Fruit fly (Drosophila melanogaster) whole organism, embryonic: ENCODE measurements around the gene CG32829.

Source experiments
- Antp ChIP-seq: fragments of 200-800 bp; sonication (Bioruptor generic); optimal IDR thresholded peaks from 3 replicates; lab custom pipeline; 2016; ENCODE audit warnings: missing biosample characterization, missing genetic modification characterization
- CG10565 ChIP-seq: fragments of 200-800 bp; sonication (Bioruptor generic); optimal IDR thresholded peaks from 3 replicates; lab custom pipeline; 2016; ENCODE audit warnings: missing biosample characterization, mild to moderate bottlenecking, missing genetic modification characterization
- CG12104 ChIP-seq: fragments of 200-800 bp; sonication (Bioruptor generic); optimal IDR thresholded peaks from 3 replicates; lab custom pipeline; 2016; ENCODE audit warnings: missing biosample characterization, missing genetic modification characterization
- CG14014 ChIP-seq: fragments of 200-800 bp; sonication (Bioruptor generic); IDR thresholded peaks from 2 replicates; pipeline ENCODE4 v1.3.6; 2022; ENCODE audit warnings: missing biosample characterization, missing genetic modification characterization
- CG15601 ChIP-seq: fragments of 200-800 bp; sonication (Bioruptor generic); optimal IDR thresholded peaks from 3 replicates; lab custom pipeline; 2019; ENCODE audit warnings: missing biosample characterization, mild to moderate bottlenecking, missing genetic modification characterization, moderate library complexity
- CG17186 ChIP-seq: fragments of 200-800 bp; sonication (Bioruptor generic); optimal IDR thresholded peaks from 3 replicates; lab custom pipeline; 2017; ENCODE audit warnings: missing biosample characterization, missing genetic modification reagents, missing genetic modification characterization
- CG17328 ChIP-seq: fragments of 200-800 bp; sonication (Bioruptor generic); IDR thresholded peaks from 2 replicates; pipeline ENCODE4 v1.3.6; 2022; ENCODE audit warnings: missing biosample characterization, missing genetic modification characterization
- CG18262 ChIP-seq: fragments of 200-800 bp; optimal IDR thresholded peaks from 3 replicates; lab custom pipeline; 2019; ENCODE audit warnings: missing biosample characterization, mild to moderate bottlenecking, missing genetic modification characterization, moderate library complexity
- CG18599 ChIP-seq: fragments of 200-800 bp; sonication (Bioruptor generic); optimal IDR thresholded peaks from 3 replicates; lab custom pipeline; 2017; ENCODE audit warnings: missing biosample characterization, missing genetic modification characterization, mild to moderate bottlenecking, moderate library complexity, missing genetic modification reagents
- CG2116 ChIP-seq: fragments of 200-800 bp; sonication (Bioruptor generic); optimal IDR thresholded peaks from 3 replicates; lab custom pipeline; 2018; ENCODE audit warnings: missing biosample characterization, mild to moderate bottlenecking, missing genetic modification characterization
- CG2712 ChIP-seq: fragments of 200-800 bp; optimal IDR thresholded peaks from 3 replicates; lab custom pipeline; 2019; ENCODE audit warnings: missing biosample characterization, mild to moderate bottlenecking, missing genetic modification characterization, moderate library complexity
- CG3163 ChIP-seq: fragments of 200-800 bp; sonication (Bioruptor generic); optimal IDR thresholded peaks from 3 replicates; lab custom pipeline; 2016; ENCODE audit warnings: missing biosample characterization, missing genetic modification characterization
- CG34224 ChIP-seq: fragments of 200-800 bp; sonication (Bioruptor generic); IDR thresholded peaks from 3 replicates; pipeline ENCODE4 v1.3.6; 2022; ENCODE audit warnings: missing biosample characterization, missing genetic modification characterization; ENCODE audit not compliant: partially characterized antibody
- CG6272 ChIP-seq: fragments of 200-800 bp; sonication (Bioruptor generic); IDR thresholded peaks from 2 replicates; pipeline ENCODE4 v1.3.6; 2022; ENCODE audit warnings: missing biosample characterization, missing genetic modification characterization
- Hr3 ChIP-seq: fragments of 200-800 bp; sonication (Bioruptor generic); optimal IDR thresholded peaks from 3 replicates; lab custom pipeline; 2016; ENCODE audit warnings: missing biosample characterization, missing genetic modification characterization
- Trl ChIP-seq, 3 experiments: fragments of >200 bp in 2 of 3; fragments of 200-800 bp in 1 of 3; sonication (Bioruptor generic) in 1 of 3; optimal IDR thresholded peaks; 2 replicates in 1 of 3; 3 replicates in 2 of 3; lab custom pipeline; 2016 to 2017; ENCODE audit warnings: missing biosample characterization in 1 of 3, missing genetic modification characterization in 1 of 3
- ash1 ChIP-seq: fragments of 200-800 bp; sonication (Bioruptor generic); optimal IDR thresholded peaks from 2 replicates; lab custom pipeline; 2018; ENCODE audit warnings: missing biosample characterization, mild to moderate bottlenecking, missing genetic modification characterization
- dan ChIP-seq: fragments of 200-800 bp; sonication (Bioruptor generic); IDR thresholded peaks from 2 replicates; pipeline ENCODE4 v1.3.6; 2022; ENCODE audit warnings: missing biosample characterization, missing genetic modification characterization
- dm ChIP-seq: fragments of 200-800 bp; sonication (Bioruptor generic); optimal IDR thresholded peaks from 3 replicates; lab custom pipeline; 2016; ENCODE audit warnings: missing biosample characterization, missing genetic modification characterization
- ems ChIP-seq: fragments of 200-800 bp; sonication (Bioruptor generic); optimal IDR thresholded peaks from 3 replicates; lab custom pipeline; 2016; ENCODE audit warnings: missing biosample characterization, missing genetic modification characterization
- en ChIP-seq: fragments of 200-800 bp; sonication (Bioruptor generic); optimal IDR thresholded peaks from 2 replicates; lab custom pipeline; 2016; ENCODE audit warnings: missing biosample characterization, missing genetic modification characterization
- gcm ChIP-seq: fragments of 200-800 bp; sonication (Bioruptor generic); optimal IDR thresholded peaks from 2 replicates; lab custom pipeline; 2019; ENCODE audit warnings: missing biosample characterization, mild to moderate bottlenecking, missing genetic modification characterization, moderate library complexity
- gem ChIP-seq: fragments of 200-800 bp; sonication (Bioruptor generic); optimal IDR thresholded peaks from 2 replicates; lab custom pipeline; 2019; ENCODE audit warnings: missing biosample characterization, mild to moderate bottlenecking, missing genetic modification characterization, moderate library complexity
- jigr1 ChIP-seq: fragments of 200-800 bp; sonication (Bioruptor generic); IDR thresholded peaks from 3 replicates; pipeline ENCODE4 v1.3.6; 2022; ENCODE audit warnings: missing biosample characterization, missing genetic modification characterization
- kah ChIP-seq: fragments of 200-800 bp; sonication (Bioruptor generic); optimal IDR thresholded peaks from 2 replicates; lab custom pipeline; 2018; ENCODE audit warnings: missing biosample characterization, mild to moderate bottlenecking, missing genetic modification characterization
- knrl ChIP-seq: fragments of 200-800 bp; sonication (Bioruptor generic); IDR thresholded peaks from 3 replicates; pipeline ENCODE4 v1.3.6; 2022; ENCODE audit warnings: missing biosample characterization, missing genetic modification characterization; ENCODE audit not compliant: partially characterized antibody
- pan ChIP-seq, 4 experiments: fragments of >200 bp in 3 of 4; fragments of 200-800 bp in 1 of 4; sonication (Bioruptor generic) in 1 of 4; optimal IDR thresholded peaks in 3 of 4; IDR thresholded peaks in 1 of 4; 2 replicates each; pipeline versions ENCODE4 v1.3.6 to Lab custom; 2017 to 2022; ENCODE audit warnings: missing biosample characterization in 2 of 4, missing genetic modification characterization in 2 of 4, mixed read lengths in 1 of 4
- schlank ChIP-seq: fragments of 200-800 bp; sonication (Bioruptor generic); optimal IDR thresholded peaks from 2 replicates; lab custom pipeline; 2018; ENCODE audit warnings: missing biosample characterization, mild to moderate bottlenecking, missing genetic modification characterization
- scrt ChIP-seq: fragments of 200-800 bp; sonication (Bioruptor generic); optimal IDR thresholded peaks from 2 replicates; lab custom pipeline; 2018; ENCODE audit warnings: missing biosample characterization, mild to moderate bottlenecking, missing genetic modification characterization, moderate library complexity
- so ChIP-seq: fragments of 200-800 bp; sonication (Bioruptor generic); IDR thresholded peaks from 3 replicates; pipeline ENCODE4 v1.3.6; 2022; ENCODE audit warnings: missing biosample characterization, missing genetic modification characterization
- tna ChIP-seq: fragments of 200-800 bp; sonication (Bioruptor generic); IDR thresholded peaks from 2 replicates; pipeline ENCODE4 v1.3.6; 2022; ENCODE audit warnings: missing biosample characterization, missing genetic modification characterization; ENCODE audit not compliant: partially characterized antibody
- trem ChIP-seq: fragments of 200-800 bp; optimal IDR thresholded peaks from 3 replicates; lab custom pipeline; 2019; ENCODE audit warnings: missing biosample characterization, mild to moderate bottlenecking, missing genetic modification characterization, moderate library complexity
- ttk ChIP-seq: fragments of 200-800 bp; sonication (Bioruptor generic); IDR thresholded peaks from 2 replicates; pipeline ENCODE4 v2.1.2; 2022; ENCODE audit warnings: missing biosample characterization, missing genetic modification characterization
- wdn ChIP-seq: fragments of 200-800 bp; sonication (Bioruptor generic); IDR thresholded peaks from 2 replicates; pipeline ENCODE4 v1.3.6; 2022; ENCODE audit warnings: missing biosample characterization, missing genetic modification characterization
- z ChIP-seq: fragments of 200-800 bp; sonication (Bioruptor generic); IDR thresholded peaks from 3 replicates; pipeline ENCODE4 v1.3.6; 2022; ENCODE audit warnings: missing biosample characterization, missing genetic modification characterization

The CG32829 gene

dm6 chr2L:6945088-6945487 is 28.8 kb upstream of the CG32829 start, which contains the start of gene Fgop2 (continued):
- TF ChIP-seq CG14014, result no peak
- TF ChIP-seq schlank (tag; lab: Kevin White, UChicago), result no peak
- TF ChIP-seq scrt, result no peak
- TF ChIP-seq CG2116 (GFP tag; lab: Kevin White, UChicago), result peak; percentile 6
- TF ChIP-seq kah, result no peak
- TF ChIP-seq wdn (GFP tag; lab: Robert Waterston, UW), result no peak
- TF ChIP-seq gcm, result no peak
- TF ChIP-seq CG15601 (tag; lab: Kevin White, UChicago), result peak; percentile 49
- TF ChIP-seq jigr1 (GFP tag; lab: Robert Waterston, UW), result no peak
- no peak for TF ChIP-seq CG34224 (GFP tag; lab: Robert Waterston, UW)
- no peak for TF ChIP-seq dan (GFP tag; lab: Robert Waterston, UW)
- TF ChIP-seq pan (optimal IDR thresholded peaks at IDR 0.05; lab: Kevin White, UChicago), result no peak
- TF ChIP-seq pan (GFP tag; optimal IDR thresholded peaks at IDR 0.05 in 1 of 2, IDR thresholded peaks at IDR 0.05 in 1 of 2), result no peak
- no peak for TF ChIP-seq Antp (GFP tag; lab: Kevin White, UChicago)
- no peak for TF ChIP-seq CG10565 (GFP tag; lab: Kevin White, UChicago)
- TF ChIP-seq en, result no peak
- TF ChIP-seq CG12104 (GFP tag; lab: Kevin White, UChicago), result no peak
- TF ChIP-seq CG2712 (tag; lab: Kevin White, UChicago), result peak; percentile 4
- TF ChIP-seq so, result no peak
- no peak for TF ChIP-seq CG18262 (tag; lab: Kevin White, UChicago)
- no peak for TF ChIP-seq ash1 (GFP tag; lab: Kevin White, UChicago)
- TF ChIP-seq tna (GFP tag; lab: Robert Waterston, UW), result no peak
- TF ChIP-seq trem (tag; lab: Kevin White, UChicago), result peak; percentile 41
- TF ChIP-seq knrl (GFP tag; lab: Robert Waterston, UW), result no peak
- TF ChIP-seq dm (GFP tag; lab: Kevin White, UChicago), result no peak

dm6 chr2L:6942714-6943113 is 26.5 kb upstream of the CG32829 start, which contains the start of gene CG18304:
Gene CG18304 (minus strand): TSS chr2L:6942814.
- TF ChIP-seq ems (no peak), CG17328 (GFP tag; lab: Robert Waterston, UW) (0 out of 2 replicates have a peak, but pooled peaks have one; percentile 7)

DNA sequence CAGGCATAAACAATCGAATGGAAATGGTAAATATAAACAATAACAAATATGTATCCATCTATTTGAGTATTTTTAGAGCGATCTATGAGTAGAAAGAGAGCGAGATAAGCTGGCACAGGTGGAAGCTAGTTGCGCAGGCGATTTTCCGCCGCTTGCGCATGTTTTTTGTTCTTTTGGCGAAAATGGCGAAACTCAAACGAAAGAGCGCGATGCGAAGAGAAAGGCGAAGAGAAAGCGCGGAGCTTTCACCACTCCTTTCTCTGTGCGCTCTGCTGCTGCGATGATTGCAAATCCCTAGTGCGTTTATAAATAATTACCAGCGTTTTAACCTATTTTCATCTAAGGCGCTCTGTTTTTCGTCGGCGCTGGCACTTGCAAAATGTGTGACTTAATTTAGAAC is 25.5 kb upstream of the CG32829 start:
- TF ChIP-seq CG3163 (GFP tag; lab: Kevin White, UChicago) (peak; percentile 79), Hr3 (GFP tag; lab: Kevin White, UChicago) (no peak), gem (tag; lab: Kevin White, UChicago) (no peak), Trl (optimal IDR thresholded peaks at IDR 0.05; lab: Kevin White, UChicago) (peak in 1 of 2 experiments; percentile 47), Trl (GFP tag; optimal IDR thresholded peaks at IDR 0.05; lab: Kevin White, UChicago) (no peak), pan (optimal IDR thresholded peaks at IDR 0.05; lab: Kevin White, UChicago) (no peak), pan (GFP tag; optimal IDR thresholded peaks at IDR 0.05 in 1 of 2, IDR thresholded peaks at IDR 0.05 in 1 of 2) (peak in 1 of 2 experiments; percentile 19), ttk (GFP tag; lab: Robert Waterston, UW) (no peak), kah (peak; percentile 54), CG18599 (GFP tag; lab: Kevin White, UChicago) (no peak), CG6272 (GFP tag; lab: Robert Waterston, UW) (no peak), CG17186 (GFP tag; lab: Kevin White, UChicago) (no peak), z (GFP tag; lab: Robert Waterston, UW) (0 out of 3 replicates have a peak, but pooled peaks have one; percentile 49)
